Fruit fly (Drosophila melanogaster) whole organism, embryonic: ENCODE results near the gene CG7970.

Source experiments
- CG1024 ChIP-seq: fragments of 200-800 bp; sonication (Bioruptor generic); IDR thresholded peaks from 2 replicates; pipeline ENCODE4 v1.3.6; 2022; ENCODE audit warnings: missing biosample characterization, missing genetic modification characterization
- CG11093 ChIP-seq: fragments of 200-800 bp; sonication (Bioruptor generic); IDR thresholded peaks from 3 replicates; pipeline ENCODE4 v1.3.6; 2022; ENCODE audit warnings: missing biosample characterization, missing genetic modification characterization
- CG13287 ChIP-seq: fragments of 200-800 bp; sonication (Bioruptor generic); IDR thresholded peaks from 2 replicates; pipeline ENCODE4 v1.3.6; 2022; ENCODE audit warnings: missing biosample characterization, missing genetic modification characterization; ENCODE audit not compliant: partially characterized antibody
- CG1647 ChIP-seq: fragments of 200-800 bp; sonication (Bioruptor generic); optimal IDR thresholded peaks from 3 replicates; lab custom pipeline; 2016; ENCODE audit warnings: missing biosample characterization, missing genetic modification characterization
- CG16815 ChIP-seq: fragments of 200-800 bp; sonication (Bioruptor generic); optimal IDR thresholded peaks from 3 replicates; lab custom pipeline; 2017; ENCODE audit warnings: missing biosample characterization, mild to moderate bottlenecking, missing genetic modification characterization
- CG17802 ChIP-seq: fragments of 200-800 bp; sonication (Bioruptor generic); optimal IDR thresholded peaks from 2 replicates; lab custom pipeline; 2018; ENCODE audit warnings: missing biosample characterization, mild to moderate bottlenecking, missing genetic modification characterization, moderate library complexity
- CG1792 ChIP-seq: fragments of 200-800 bp; sonication (Bioruptor generic); optimal IDR thresholded peaks from 2 replicates; lab custom pipeline; 2016; ENCODE audit warnings: missing biosample characterization, missing genetic modification characterization
- CG2712 ChIP-seq: fragments of 200-800 bp; optimal IDR thresholded peaks from 3 replicates; lab custom pipeline; 2019; ENCODE audit warnings: missing biosample characterization, mild to moderate bottlenecking, missing genetic modification characterization, moderate library complexity
- CG31365 ChIP-seq: fragments of 200-800 bp; sonication (Bioruptor generic); optimal IDR thresholded peaks from 2 replicates; lab custom pipeline; 2018; ENCODE audit warnings: missing biosample characterization, mild to moderate bottlenecking, missing genetic modification characterization
- CG33557 ChIP-seq: fragments of 200-800 bp; sonication (Bioruptor generic); optimal IDR thresholded peaks from 2 replicates; lab custom pipeline; 2019; ENCODE audit warnings: missing biosample characterization, mild to moderate bottlenecking, missing genetic modification characterization, moderate library complexity
- CG3726 ChIP-seq: fragments of 200-800 bp; sonication (Bioruptor generic); IDR thresholded peaks from 3 replicates; pipeline ENCODE4, ENCODE4 v1.3.6; 2022; ENCODE audit warnings: missing biosample characterization, missing genetic modification characterization
- CG4617 ChIP-seq: fragments of 200-800 bp; sonication (Bioruptor generic); optimal IDR thresholded peaks from 3 replicates; lab custom pipeline; 2016; ENCODE audit warnings: missing biosample characterization, missing genetic modification characterization, borderline replicate concordance
- CG5245 ChIP-seq: fragments of 200-800 bp; sonication (Bioruptor generic); optimal IDR thresholded peaks from 3 replicates; lab custom pipeline; 2016; ENCODE audit warnings: missing biosample characterization, missing genetic modification characterization
- CG5953 ChIP-seq: fragments of 200-800 bp; sonication (Bioruptor generic); IDR thresholded peaks from 2 replicates; pipeline ENCODE4 v1.3.6; 2022; ENCODE audit warnings: missing biosample characterization, missing genetic modification characterization
- CG6654 ChIP-seq: fragments of 200-800 bp; sonication (Bioruptor generic); optimal IDR thresholded peaks from 2 replicates; lab custom pipeline; 2017; ENCODE audit warnings: missing biosample characterization, mild to moderate bottlenecking, missing genetic modification characterization
- CG7271 ChIP-seq: fragments of 200-800 bp; sonication (Bioruptor generic); optimal IDR thresholded peaks from 2 replicates; lab custom pipeline; 2018; ENCODE audit warnings: missing biosample characterization, mild to moderate bottlenecking, missing genetic modification characterization, moderate library complexity
- CG7357 ChIP-seq: fragments of 200-800 bp; sonication (Bioruptor generic); IDR thresholded peaks from 3 replicates; pipeline ENCODE4 v1.3.6; 2022; ENCODE audit warnings: missing biosample characterization, missing genetic modification characterization
- CG7556 ChIP-seq: fragments of 200-800 bp; sonication (Bioruptor generic); optimal IDR thresholded peaks from 2 replicates; lab custom pipeline; 2017; ENCODE audit warnings: missing biosample characterization, mild to moderate bottlenecking, missing genetic modification characterization
- CG8765 ChIP-seq: fragments of 200-800 bp; sonication (Bioruptor generic); IDR thresholded peaks from 2 replicates; pipeline ENCODE4 v1.3.6; 2022; ENCODE audit warnings: missing biosample characterization, missing genetic modification characterization
- CkIIα-i1 ChIP-seq: fragments of 200-800 bp; sonication (Bioruptor generic); IDR thresholded peaks from 2 replicates; pipeline ENCODE4 v1.3.6; 2022; ENCODE audit warnings: missing biosample characterization, missing genetic modification characterization
- D19B ChIP-seq: fragments of 200-800 bp; sonication (Bioruptor generic); optimal IDR thresholded peaks from 2 replicates; lab custom pipeline; 2017; ENCODE audit warnings: missing biosample characterization, mild to moderate bottlenecking, missing genetic modification characterization
- Deaf1 ChIP-seq: fragments of 200-800 bp; optimal IDR thresholded peaks from 3 replicates; lab custom pipeline; 2019; ENCODE audit warnings: missing biosample characterization, mild to moderate bottlenecking, missing genetic modification characterization, moderate library complexity
- Dll ChIP-seq: fragments of 200-800 bp; sonication (Bioruptor generic); IDR thresholded peaks from 4 replicates; pipeline ENCODE4 v1.3.6; 2022; ENCODE audit warnings: missing biosample characterization, missing genetic modification characterization; ENCODE audit not compliant: partially characterized antibody
- Drgx ChIP-seq: fragments of 200-800 bp; sonication (Bioruptor generic); IDR thresholded peaks from 2 replicates; pipeline ENCODE4 v1.3.6; 2022; ENCODE audit warnings: missing biosample characterization, missing genetic modification characterization
- E2f1 ChIP-seq: fragments of 200-800 bp; sonication (Bioruptor generic); IDR thresholded peaks from 2 replicates; pipeline ENCODE4 v1.3.6; 2022; ENCODE audit warnings: missing biosample characterization, missing genetic modification characterization
- Elba2 ChIP-seq: fragments of 200-800 bp; sonication (Bioruptor generic); optimal IDR thresholded peaks from 3 replicates; lab custom pipeline; 2016; ENCODE audit warnings: missing biosample characterization, missing genetic modification characterization
- HmgZ ChIP-seq: fragments of 200-800 bp; sonication (Bioruptor generic); optimal IDR thresholded peaks from 2 replicates; lab custom pipeline; 2018; ENCODE audit warnings: missing biosample characterization, mild to moderate bottlenecking, missing genetic modification characterization
- Mes4 ChIP-seq: fragments of 200-800 bp; sonication (Bioruptor generic); optimal IDR thresholded peaks from 2 replicates; lab custom pipeline; 2016; ENCODE audit warnings: missing biosample characterization, missing genetic modification characterization
- YL-1 ChIP-seq: fragments of 200-800 bp; sonication (Bioruptor generic); optimal IDR thresholded peaks from 3 replicates; lab custom pipeline; 2017; ENCODE audit warnings: missing biosample characterization, mild to moderate bottlenecking, missing genetic modification characterization
- ab ChIP-seq: fragments of 200-800 bp; sonication (Bioruptor generic); optimal IDR thresholded peaks from 2 replicates; lab custom pipeline; 2016; ENCODE audit warnings: missing biosample characterization, missing genetic modification characterization
- abd-A ChIP-seq: fragments of 200-800 bp; sonication (Bioruptor generic); optimal IDR thresholded peaks from 3 replicates; lab custom pipeline; 2019; ENCODE audit warnings: missing biosample characterization, mild to moderate bottlenecking, missing genetic modification characterization, moderate library complexity
- ash1 ChIP-seq: fragments of 200-800 bp; sonication (Bioruptor generic); optimal IDR thresholded peaks from 2 replicates; lab custom pipeline; 2018; ENCODE audit warnings: missing biosample characterization, mild to moderate bottlenecking, missing genetic modification characterization
- cas ChIP-seq: fragments of 200-800 bp; sonication (Bioruptor generic); IDR thresholded peaks from 2 replicates; pipeline ENCODE4 v1.3.6; 2022; ENCODE audit warnings: missing biosample characterization, missing genetic modification characterization
- chn ChIP-seq: fragments of 200-800 bp; sonication (Bioruptor generic); optimal IDR thresholded peaks from 2 replicates; lab custom pipeline; 2016; ENCODE audit warnings: missing biosample characterization, missing genetic modification characterization
- danr ChIP-seq: fragments of 200-800 bp; sonication (Bioruptor generic); IDR thresholded peaks from 2 replicates; pipeline ENCODE4 v1.3.6; 2022; ENCODE audit warnings: missing biosample characterization, missing genetic modification characterization
- dm ChIP-seq: fragments of 200-800 bp; sonication (Bioruptor generic); optimal IDR thresholded peaks from 3 replicates; lab custom pipeline; 2016; ENCODE audit warnings: missing biosample characterization, missing genetic modification characterization
- eyg ChIP-seq: fragments of 200-800 bp; sonication (Bioruptor generic); optimal IDR thresholded peaks from 3 replicates; lab custom pipeline; 2016; ENCODE audit warnings: missing biosample characterization, missing genetic modification characterization
- gce ChIP-seq: fragments of 200-800 bp; sonication (Bioruptor generic); IDR thresholded peaks from 3 replicates; pipeline ENCODE4 v1.3.6; 2022; ENCODE audit warnings: missing biosample characterization, missing genetic modification characterization
- grn ChIP-seq: fragments of 200-800 bp; sonication (Bioruptor generic); optimal IDR thresholded peaks from 3 replicates; lab custom pipeline; 2017; ENCODE audit warnings: missing biosample characterization, missing genetic modification characterization
- hb ChIP-seq: fragments of 200-800 bp; sonication (Bioruptor generic); IDR thresholded peaks from 3 replicates; pipeline ENCODE4 v1.3.6; 2022; ENCODE audit warnings: missing biosample characterization, missing genetic modification characterization; ENCODE audit not compliant: partially characterized antibody
- insv ChIP-seq, 2 experiments: fragments of 200-800 bp; sonication (Bioruptor generic); optimal IDR thresholded peaks; 3 replicates each; lab custom pipeline; 2016 to 2018; ENCODE audit warnings: missing biosample characterization in 2 of 2, missing genetic modification characterization in 2 of 2
- jing ChIP-seq: fragments of 200-800 bp; sonication (Bioruptor generic); optimal IDR thresholded peaks from 2 replicates; lab custom pipeline; 2018; ENCODE audit warnings: missing biosample characterization, mild to moderate bottlenecking, missing genetic modification characterization
- lola ChIP-seq, 3 experiments: fragments of >200 bp in 2 of 3; fragments of 200-800 bp in 1 of 3; sonication (Bioruptor generic) in 1 of 3; optimal IDR thresholded peaks; 2 replicates each; lab custom pipeline; 2017 to 2019; ENCODE audit warnings: missing biosample characterization in 3 of 3, missing genetic modification characterization in 3 of 3, mild to moderate bottlenecking in 1 of 3, moderate library complexity in 1 of 3
- maf-S ChIP-seq: fragments of 200-800 bp; sonication (Bioruptor generic); optimal IDR thresholded peaks from 2 replicates; lab custom pipeline; 2016; ENCODE audit warnings: missing biosample characterization, missing genetic modification characterization
- nerfin-1 ChIP-seq: fragments of 200-800 bp; sonication (Bioruptor generic); optimal IDR thresholded peaks from 3 replicates; lab custom pipeline; 2019; ENCODE audit warnings: missing biosample characterization, mild to moderate bottlenecking, missing genetic modification characterization, moderate library complexity
- nerfin-2 ChIP-seq: fragments of 200-800 bp; sonication (Bioruptor generic); IDR thresholded peaks from 2 replicates; pipeline ENCODE4 v1.3.6; 2022; ENCODE audit warnings: missing biosample characterization, missing genetic modification characterization; ENCODE audit not compliant: partially characterized antibody
- onecut ChIP-seq: fragments of 200-800 bp; sonication (Bioruptor generic); IDR thresholded peaks from 2 replicates; pipeline ENCODE4 v1.3.6; 2022; ENCODE audit warnings: missing biosample characterization, missing genetic modification characterization
- p53 ChIP-seq: fragments of 200-800 bp; sonication (Bioruptor generic); optimal IDR thresholded peaks from 2 replicates; lab custom pipeline; 2016; ENCODE audit warnings: missing biosample characterization, missing genetic modification characterization
- phol ChIP-seq: fragments of 200-800 bp; sonication (Bioruptor generic); optimal IDR thresholded peaks from 3 replicates; lab custom pipeline; 2018; ENCODE audit warnings: missing biosample characterization, mild to moderate bottlenecking, missing genetic modification characterization, moderate library complexity
- shn ChIP-seq: fragments of 200-800 bp; sonication (Bioruptor generic); optimal IDR thresholded peaks from 3 replicates; lab custom pipeline; 2016; ENCODE audit warnings: missing biosample characterization, missing genetic modification characterization
- ttk ChIP-seq: fragments of 200-800 bp; sonication (Bioruptor generic); IDR thresholded peaks from 2 replicates; pipeline ENCODE4 v2.1.2; 2022; ENCODE audit warnings: missing biosample characterization, missing genetic modification characterization

The CG7970 gene

DNA sequence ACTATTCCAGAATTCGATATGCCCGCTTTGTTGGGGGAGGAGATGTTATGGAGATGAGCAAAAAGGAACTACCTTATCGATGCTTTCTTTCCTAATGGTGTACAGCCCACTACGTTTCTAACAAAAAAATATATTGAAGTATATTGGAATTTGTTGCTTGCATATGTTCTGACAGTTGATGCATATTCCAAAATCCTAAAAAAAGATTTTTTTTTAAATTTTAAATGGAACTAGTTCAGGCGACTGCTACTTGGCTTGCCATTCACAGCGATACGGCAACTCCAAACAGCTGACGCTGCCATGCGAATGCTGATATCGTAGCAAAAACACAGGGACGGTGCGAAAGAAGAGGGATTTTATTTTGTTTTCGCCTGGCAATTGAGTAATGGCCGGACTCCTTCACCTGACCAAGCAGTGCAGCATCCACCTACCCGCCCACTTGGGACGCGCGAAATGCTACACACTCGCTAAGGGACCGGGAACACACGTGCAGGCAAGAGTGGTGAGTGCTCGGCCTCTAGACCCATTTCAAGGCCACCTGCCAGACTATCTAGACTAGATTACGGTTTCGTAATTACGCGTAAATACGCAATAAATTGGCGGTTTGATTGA is 34.3 kb upstream of the CG7970 start, which contains the start of the genes CG13926, ABCB7 and CG33230 (continued):
- no peak for TF ChIP-seq D19B (GFP tag; lab: Kevin White, UChicago)
- no peak for TF ChIP-seq CG1792 (GFP tag; lab: Kevin White, UChicago)
- no peak for TF ChIP-seq danr (GFP tag; lab: Robert Waterston, UW)
- no peak for TF ChIP-seq CkIIα-i1 (GFP tag; lab: Robert Waterston, UW)
- TF ChIP-seq CG5953 (GFP tag; lab: Robert Waterston, UW), result no peak
- no peak for TF ChIP-seq CG1647 (GFP tag; lab: Kevin White, UChicago)
- TF ChIP-seq CG33557 (GFP tag; lab: Kevin White, UChicago), result no peak
- no peak for TF ChIP-seq onecut (GFP tag; lab: Robert Waterston, UW)
- no peak for TF ChIP-seq Elba2
- TF ChIP-seq E2f1 (GFP tag; lab: Robert Waterston, UW), result no peak
- peak; percentile 33 for TF ChIP-seq nerfin-1 (tag; lab: Kevin White, UChicago)
- 0 out of 2 replicates have a peak, but pooled peaks have one; percentile 12 for TF ChIP-seq Drgx
- peak; percentile 71 for TF ChIP-seq CG4617 (GFP tag; lab: Kevin White, UChicago)
- peak; percentile 89 for TF ChIP-seq YL-1 (GFP tag; lab: Kevin White, UChicago)
- no peak for TF ChIP-seq gce
- no peak for TF ChIP-seq abd-A (tag; lab: Kevin White, UChicago)
- no peak for TF ChIP-seq CG6654 (GFP tag; lab: Kevin White, UChicago)
- no peak for TF ChIP-seq Mes4 (GFP tag; lab: Kevin White, UChicago)
- TF ChIP-seq CG5245 (GFP tag; lab: Kevin White, UChicago), result peak; percentile 14
- no peak for TF ChIP-seq CG3726 (GFP tag; lab: Robert Waterston, UW)
- TF ChIP-seq ash1 (GFP tag; lab: Kevin White, UChicago), result no peak
- TF ChIP-seq eyg (GFP tag; lab: Kevin White, UChicago), result no peak
- peak; percentile 41; the same call in 1 of the 4 replicates for TF ChIP-seq Dll (GFP tag; lab: Robert Waterston, UW)
- no peak for TF ChIP-seq HmgZ (tag; lab: Kevin White, UChicago)
- no peak for TF ChIP-seq CG17802 (tag; lab: Kevin White, UChicago)
- peak; percentile 47; the same call in 1 of the 2 replicates for TF ChIP-seq CG13287 (GFP tag; lab: Robert Waterston, UW)
- no peak for TF ChIP-seq insv (GFP tag; optimal IDR thresholded peaks at IDR 0.05; lab: Kevin White, UChicago)
- TF ChIP-seq jing (GFP tag; lab: Kevin White, UChicago), result no peak
- TF ChIP-seq CG7556 (GFP tag; lab: Kevin White, UChicago), result no peak
- no peak for TF ChIP-seq CG7271 (tag; lab: Kevin White, UChicago)
- no peak for TF ChIP-seq chn (GFP tag; lab: Kevin White, UChicago)
- no peak for TF ChIP-seq shn (GFP tag; lab: Kevin White, UChicago)
- TF ChIP-seq ab (GFP tag; lab: Kevin White, UChicago), result no peak
- no peak for TF ChIP-seq ttk (GFP tag; lab: Robert Waterston, UW)
- no peak for TF ChIP-seq dm (GFP tag; lab: Kevin White, UChicago)
- no peak for TF ChIP-seq grn
- no peak for TF ChIP-seq CG8765 (GFP tag; lab: Robert Waterston, UW)
- TF ChIP-seq maf-S (GFP tag; lab: Kevin White, UChicago), result peak; percentile 29
- no peak for TF ChIP-seq CG16815 (GFP tag; lab: Kevin White, UChicago)
- no peak for TF ChIP-seq CG7357
- TF ChIP-seq lola (GFP tag; optimal IDR thresholded peaks at IDR 0.05; lab: Kevin White, UChicago), result no peak
- TF ChIP-seq phol (tag; lab: Kevin White, UChicago), result peak; percentile 52
- TF ChIP-seq Deaf1 (tag; lab: Kevin White, UChicago), result no peak
- no peak for TF ChIP-seq CG31365
- no peak for TF ChIP-seq CG11093 (GFP tag; lab: Robert Waterston, UW)
- TF ChIP-seq CG1024 (GFP tag; lab: Robert Waterston, UW), result no peak
- no peak for TF ChIP-seq hb (GFP tag; lab: Robert Waterston, UW)
- TF ChIP-seq CG2712 (tag; lab: Kevin White, UChicago), result no peak
- no peak for TF ChIP-seq p53 (GFP tag; lab: Kevin White, UChicago)
- no peak for TF ChIP-seq cas
- 0 out of 2 replicates have a peak, but pooled peaks have one; percentile 16 for TF ChIP-seq nerfin-2 (GFP tag; lab: Robert Waterston, UW)
